Fruit fly (Drosophila melanogaster) whole organism, prepupa: ENCODE results near the gene CG4743.

Experiments
- Blimp-1 ChIP-seq: fragments of 200-800 bp; sonication (Bioruptor generic); optimal IDR thresholded peaks from 3 replicates; lab custom pipeline; 2017; ENCODE audit warnings: missing biosample characterization, missing genetic modification characterization, mild to moderate bottlenecking, moderate library complexity, missing genetic modification reagents
- CG16779 ChIP-seq: fragments of 200-800 bp; sonication (Bioruptor generic); optimal IDR thresholded peaks from 3 replicates; lab custom pipeline; 2017; ENCODE audit warnings: missing biosample characterization, mild to moderate bottlenecking, missing genetic modification characterization
- CG6276 ChIP-seq: fragments of 200-800 bp; sonication (Bioruptor generic); optimal IDR thresholded peaks from 2 replicates; lab custom pipeline; 2017; ENCODE audit warnings: missing biosample characterization, mild to moderate bottlenecking, missing genetic modification characterization
- CG9139 ChIP-seq: fragments of 200-800 bp; sonication (Bioruptor generic); optimal IDR thresholded peaks from 3 replicates; lab custom pipeline; 2017; ENCODE audit warnings: missing biosample characterization, mild to moderate bottlenecking, missing genetic modification characterization
- Ets21C ChIP-seq: fragments of 200-800 bp; sonication (Bioruptor generic); optimal IDR thresholded peaks from 3 replicates; lab custom pipeline; 2016; ENCODE audit warnings: missing biosample characterization, missing genetic modification characterization
- Ets96B ChIP-seq: fragments of 200-800 bp; optimal IDR thresholded peaks from 2 replicates; lab custom pipeline; 2019; ENCODE audit warnings: missing biosample characterization, mild to moderate bottlenecking, missing genetic modification characterization, moderate library complexity
- Hr38 ChIP-seq: sonication (Bioruptor generic); optimal IDR thresholded peaks from 2 replicates; lab custom pipeline; 2016; ENCODE audit warnings: missing biosample characterization, missing genetic modification characterization
- Hr4 ChIP-seq: fragments of 200-800 bp; sonication (Bioruptor generic); optimal IDR thresholded peaks from 3 replicates; lab custom pipeline; 2016; ENCODE audit warnings: missing biosample characterization, missing genetic modification characterization
- OdsH ChIP-seq: fragments of 200-800 bp; sonication (Bioruptor generic); optimal IDR thresholded peaks from 3 replicates; lab custom pipeline; 2016; ENCODE audit warnings: missing biosample characterization, missing genetic modification characterization
- Sox102F ChIP-seq: fragments of 200-800 bp; sonication (Bioruptor generic); optimal IDR thresholded peaks from 2 replicates; lab custom pipeline; 2016; ENCODE audit warnings: missing biosample characterization, mild to moderate bottlenecking, missing genetic modification characterization
- dsx ChIP-seq: fragments of 200-800 bp; optimal IDR thresholded peaks from 3 replicates; lab custom pipeline; 2019; ENCODE audit warnings: missing biosample characterization, mild to moderate bottlenecking, missing genetic modification characterization, moderate library complexity; ENCODE audit not compliant: poor library complexity, severe bottlenecking
- fkh ChIP-seq: fragments of 200-800 bp; sonication (Bioruptor generic); optimal IDR thresholded peaks from 3 replicates; lab custom pipeline; 2017; ENCODE audit warnings: missing biosample characterization, mild to moderate bottlenecking, missing genetic modification characterization, moderate library complexity
- lz ChIP-seq: fragments of 200-800 bp; sonication (Bioruptor generic); optimal IDR thresholded peaks from 3 replicates; lab custom pipeline; 2016; ENCODE audit warnings: missing biosample characterization, missing genetic modification characterization
- topi ChIP-seq: fragments of 200-800 bp; sonication (Bioruptor generic); optimal IDR thresholded peaks from 3 replicates; lab custom pipeline; 2016; ENCODE audit warnings: missing biosample characterization, missing genetic modification characterization

dm6 chr3R:25686698-25687420 lies 6.5 kb upstream of the CG4743 start, which contains the start of gene CLS:
- TF ChIP-seq Ets96B (no peak), dsx (GFP tag; lab: Kevin White, UChicago) (no peak), Hr38 (no peak), Hr4 (no peak), CG6276 (no peak), Blimp-1 (GFP tag; lab: Kevin White, UChicago) (no peak), CG16779 (tag; lab: Kevin White, UChicago) (no peak), topi (GFP tag; lab: Kevin White, UChicago) (no peak), Sox102F (GFP tag; lab: Kevin White, UChicago) (no peak), CG9139 (GFP tag; lab: Kevin White, UChicago) (no peak), fkh (GFP tag; lab: Kevin White, UChicago) (no peak), Ets21C (GFP tag; lab: Kevin White, UChicago) (no peak), OdsH (GFP tag; lab: Kevin White, UChicago) (no peak), lz (GFP tag; lab: Kevin White, UChicago) (no peak)
